Worm (Caenorhabditis elegans) whole organism, midembryonic: ENCODE results near the gene fbxc-29.

ENCODE experiments used
- T22C8.4 ChIP-seq: fragments of 200-800 bp; sonication (Bioruptor generic); IDR thresholded peaks from 2 replicates; pipeline ENCODE4 v1.3.6; 2022; ENCODE audit warnings: missing genetic modification characterization, missing compliant biosample characterization
- flt-1 ChIP-seq: fragments of 200-800 bp; sonication (Bioruptor generic); IDR thresholded peaks from 2 replicates; pipeline ENCODE4 v1.3.6; 2022; ENCODE audit warnings: missing genetic modification characterization, missing compliant biosample characterization
- klf-2 ChIP-seq: fragments of 200-800 bp; sonication (Bioruptor generic); conservative IDR thresholded peaks from 2 replicates; pipeline ENCODE4 v1.3.6; 2022; ENCODE audit warnings: missing genetic modification reagents, missing genetic modification characterization, missing compliant biosample characterization
- med-1 ChIP-seq: sonication (generic microtip); optimal IDR thresholded peaks from 2 replicates; lab custom pipeline; 2017; ENCODE audit warnings: missing genetic modification characterization, mild to moderate bottlenecking, missing compliant biosample characterization, antibody characterized with exemption, missing genetic modification reagents; ENCODE audit not compliant: insufficient read depth
- ref-1 ChIP-seq: fragments of 200-800 bp; sonication (Bioruptor generic); conservative IDR thresholded peaks from 2 replicates; pipeline ENCODE4 v1.3.6; 2022; ENCODE audit warnings: missing genetic modification reagents, missing genetic modification characterization, missing compliant biosample characterization
- tab-1 ChIP-seq: fragments of 200-800 bp; sonication (Bioruptor generic); IDR thresholded peaks from 2 replicates; pipeline ENCODE4 v1.3.6; 2022; ENCODE audit warnings: missing genetic modification characterization, missing compliant biosample characterization
- ztf-23 ChIP-seq: fragments of 200-800 bp; sonication (Bioruptor generic); IDR thresholded peaks from 2 replicates; pipeline ENCODE4 v1.3.6; 2022; ENCODE audit warnings: missing genetic modification reagents, missing genetic modification characterization, missing compliant biosample characterization
- ztf-29 ChIP-seq: fragments of 200-800 bp; sonication (Bioruptor generic); IDR thresholded peaks from 2 replicates; pipeline ENCODE4 v1.3.6; 2022; ENCODE audit warnings: missing genetic modification reagents, missing genetic modification characterization, missing compliant biosample characterization

DNA sequence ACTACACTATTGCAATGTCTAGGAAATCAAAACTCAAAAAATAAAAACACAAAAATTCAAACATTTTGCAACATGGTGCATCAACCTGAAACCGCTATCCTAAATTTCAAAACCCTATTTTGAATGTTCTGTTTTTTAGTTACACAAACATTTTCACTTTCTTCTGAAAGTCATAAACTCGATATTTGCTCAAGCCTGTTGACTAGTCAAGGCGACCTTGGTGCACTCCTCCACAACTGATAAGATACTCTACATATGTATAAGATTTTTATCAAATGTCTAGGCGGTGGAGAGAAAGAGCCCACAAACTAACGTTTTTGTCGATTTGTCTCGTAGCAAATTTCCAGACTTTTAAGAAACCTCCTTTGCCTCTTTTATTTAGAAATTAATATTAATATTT, 27.9 kb upstream of the fbxc-29 start, which contains the start of gene T07D3.4:
- TF ChIP-seq med-1: no peak
- no peak for TF ChIP-seq flt-1 (GFP tag; lab: Robert Waterston, UW)
- TF ChIP-seq T22C8.4 (GFP tag; lab: Robert Waterston, UW): no peak
- no peak for TF ChIP-seq klf-2 (GFP tag; lab: Robert Waterston, UW)
- TF ChIP-seq tab-1 (GFP tag; lab: Robert Waterston, UW): no peak
- no peak for TF ChIP-seq ref-1 (GFP tag; lab: Robert Waterston, UW)
- TF ChIP-seq ztf-23: no peak
- TF ChIP-seq ztf-29 (GFP tag; lab: Robert Waterston, UW): no peak
